Fruit fly (Drosophila melanogaster) S2 (cell line): ENCODE data around the gene RhoGEF3.

Experiments
- CG8478 ChIP-seq: fragments of >200 bp; optimal IDR thresholded peaks from 2 replicates; lab custom pipeline; 2018
- CTCF ChIP-seq, 2 experiments: fragments of >200 bp; optimal IDR thresholded peaks; 2 replicates each; lab custom pipeline; 2018

The RhoGEF3 gene

DNA sequence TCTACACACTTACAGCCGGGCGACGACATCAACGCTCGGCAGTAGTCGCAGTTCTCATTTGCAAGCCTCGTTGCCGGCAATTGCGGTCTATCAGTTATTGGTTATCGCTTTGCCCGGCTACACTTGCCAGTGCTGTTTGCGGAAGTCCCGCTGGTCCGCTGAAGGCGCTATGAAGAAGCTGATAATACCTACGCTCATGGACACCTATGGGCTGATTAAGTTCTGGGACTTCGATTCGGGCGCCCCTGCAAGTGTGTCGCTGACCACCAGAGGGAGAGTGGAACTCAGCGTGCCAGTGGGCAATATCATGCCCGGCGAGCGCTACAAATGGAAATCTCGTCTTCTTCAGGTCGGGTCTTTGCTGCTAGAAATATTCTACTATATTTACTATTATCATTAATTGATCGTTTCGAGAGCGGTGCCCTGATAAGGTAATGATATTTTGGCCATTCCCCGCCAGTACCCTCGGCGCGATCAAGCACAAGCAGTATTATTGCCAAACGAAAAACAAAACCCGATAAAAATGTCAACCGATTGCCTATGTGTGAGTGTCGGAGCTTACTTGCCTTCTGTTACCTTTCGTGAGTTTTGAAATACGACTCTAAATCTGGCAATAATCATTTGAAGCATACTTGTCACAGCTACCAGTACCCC, 22.8 kb downstream of the RhoGEF3 start:
- TF ChIP-seq CG8478: no peak
- no peak for TF ChIP-seq CTCF (optimal IDR thresholded peaks at IDR 0.05; lab: Kevin White, UChicago)

DNA sequence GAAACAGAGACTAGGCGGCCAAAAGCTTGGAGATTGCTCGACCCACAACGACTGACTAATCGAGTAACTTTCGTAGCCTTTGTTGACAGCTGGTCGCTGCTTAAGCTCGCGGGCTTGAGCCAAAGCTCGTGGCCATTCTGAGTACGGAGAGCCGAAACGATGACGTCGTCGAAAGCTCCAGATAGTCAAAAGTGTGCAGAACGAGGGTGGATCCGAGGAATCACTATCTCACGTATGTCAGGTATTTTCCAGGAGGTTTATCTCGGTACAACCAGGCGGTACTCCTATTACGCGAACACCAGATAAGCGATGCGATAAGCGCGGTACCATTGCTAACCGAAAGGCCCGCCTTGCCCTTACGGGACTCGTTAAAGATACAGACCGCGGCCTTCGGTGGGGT, 34.4 kb downstream of the RhoGEF3 start:
- TF ChIP-seq CG8478: no peak
- TF ChIP-seq CTCF (optimal IDR thresholded peaks at IDR 0.05; lab: Kevin White, UChicago): no peak

DNA sequence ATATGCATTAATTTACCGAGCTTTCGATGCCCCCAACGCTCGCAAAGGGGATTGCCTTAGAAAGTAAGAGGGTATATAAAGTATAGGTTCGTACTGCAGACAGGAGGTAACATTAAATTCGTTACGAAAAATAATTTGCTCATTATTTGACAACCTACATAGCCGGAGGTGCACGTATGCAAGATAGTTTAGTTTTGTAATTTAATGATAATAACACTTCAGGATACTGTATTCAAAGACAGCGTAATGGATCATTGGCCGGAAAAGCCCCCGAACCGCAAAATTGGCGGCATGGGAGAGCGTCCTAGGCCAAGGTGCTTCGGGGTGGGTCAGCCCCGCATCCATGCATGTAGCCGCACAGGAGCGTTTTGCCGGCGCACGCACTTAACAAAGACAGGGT, 35.1 kb downstream of the RhoGEF3 start:
- TF ChIP-seq CTCF (optimal IDR thresholded peaks at IDR 0.05; lab: Kevin White, UChicago) (no peak), CG8478 (no peak)

DNA sequence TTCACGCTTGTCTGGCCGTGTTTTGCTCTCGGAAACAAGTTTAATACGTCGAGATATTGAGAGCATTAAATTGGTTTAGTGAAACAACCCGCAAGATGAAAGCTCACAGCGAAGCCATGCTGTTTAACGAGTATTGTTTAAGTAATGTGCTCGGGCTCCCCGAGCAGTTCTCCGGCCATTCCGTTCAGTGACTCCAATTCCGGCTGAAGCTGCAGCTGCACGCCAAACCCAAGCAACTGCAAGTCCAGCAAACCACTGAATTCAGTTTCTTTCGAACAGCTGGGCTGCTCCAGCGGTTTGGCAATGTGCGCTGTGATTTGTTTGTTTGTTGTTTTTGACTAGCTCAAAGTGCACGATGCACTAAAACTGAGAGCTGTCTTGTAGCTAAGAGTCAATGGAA, 37.9 kb downstream of the RhoGEF3 start:
- TF ChIP-seq CG8478 (no peak), CTCF (optimal IDR thresholded peaks at IDR 0.05; lab: Kevin White, UChicago) (no peak)

DNA sequence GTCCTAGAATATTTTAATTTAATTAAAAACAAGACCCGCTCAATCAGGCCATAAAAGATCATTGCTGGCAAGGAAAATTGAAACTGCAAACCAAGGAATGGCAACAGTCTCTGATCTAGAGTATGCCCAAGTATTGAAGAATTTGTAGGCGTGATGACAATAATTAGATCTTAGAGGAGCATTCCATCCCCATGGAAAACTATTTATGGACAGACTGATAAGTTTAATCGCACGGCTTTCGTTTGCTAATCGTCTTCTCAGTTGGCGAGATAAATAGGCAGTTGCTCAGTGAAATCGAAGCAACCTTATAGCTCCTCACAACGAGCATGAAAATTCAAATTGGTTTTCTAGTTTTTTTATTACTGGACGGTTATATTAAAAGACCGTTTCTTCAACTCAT, 39.5 kb downstream of the RhoGEF3 start, which contains the start of gene ddbt:
Gene ddbt (plus strand): TSS at position 301 of the 400 bp plus-strand sequence.
- TF ChIP-seq CTCF (optimal IDR thresholded peaks at IDR 0.05; lab: Kevin White, UChicago): no peak

DNA sequence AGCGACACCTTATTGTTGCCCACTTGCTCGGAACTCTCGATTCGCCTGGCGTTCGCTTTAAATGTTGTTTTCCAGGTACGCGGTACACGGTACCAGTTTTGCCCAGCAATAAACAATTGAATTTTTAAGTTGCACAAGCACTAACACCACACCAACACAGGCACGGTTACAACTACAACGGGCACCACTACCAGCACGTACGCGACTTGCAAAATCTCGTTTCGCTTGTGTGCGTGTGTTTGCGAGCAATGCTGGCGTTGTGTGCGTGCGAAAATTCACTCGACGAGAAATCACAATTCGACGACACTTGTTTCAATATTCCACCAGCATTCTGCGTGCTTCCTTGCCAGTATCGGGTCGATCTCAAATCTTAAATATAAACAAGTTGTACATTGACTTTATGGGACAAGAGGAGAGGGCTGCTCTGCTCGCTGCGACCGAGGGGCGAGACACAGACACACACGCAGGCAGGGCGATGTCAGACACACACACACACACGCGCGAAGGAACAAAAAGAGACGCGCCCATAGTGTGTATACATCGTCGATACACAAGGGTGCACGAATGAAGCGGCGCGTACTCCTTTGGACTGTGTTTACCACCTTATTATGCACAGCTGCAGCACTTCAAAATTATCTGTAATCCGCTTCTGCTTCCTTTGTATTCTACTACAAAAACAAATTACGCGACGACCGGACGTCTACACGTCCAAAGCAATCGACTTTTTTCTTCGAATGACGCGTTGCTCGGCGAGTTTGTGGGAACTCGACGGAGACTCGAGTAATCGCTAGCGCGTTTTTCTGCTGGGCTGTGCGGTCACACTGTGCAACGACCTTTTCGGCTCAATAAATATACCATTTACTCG, 42.1 kb downstream of the RhoGEF3 start, which contains the start of gene fwd:
Gene fwd (minus strand): TSS at position 740 of the 865 bp plus-strand sequence.
- peak; percentile 19 to 41 for TF ChIP-seq CTCF (optimal IDR thresholded peaks at IDR 0.05; lab: Kevin White, UChicago)
- peak; percentile 10 for TF ChIP-seq CG8478

DNA sequence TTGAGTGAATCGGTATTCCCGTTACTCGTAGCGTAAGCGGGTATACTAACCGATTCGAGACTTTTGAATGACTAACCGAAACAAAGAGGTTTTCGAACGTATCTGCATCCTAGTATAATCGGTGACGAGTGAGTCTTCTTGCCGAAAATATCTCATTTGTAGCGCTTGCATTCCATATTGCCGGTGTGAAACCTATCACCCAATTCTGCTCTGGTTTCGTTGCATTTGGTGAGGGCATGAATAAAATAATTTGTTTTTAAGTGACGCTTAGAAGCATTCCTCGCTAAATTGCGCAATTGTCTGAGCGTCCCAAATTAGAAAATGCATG, 42.7 kb downstream of the RhoGEF3 start:
- TF ChIP-seq CTCF (optimal IDR thresholded peaks at IDR 0.05; lab: Kevin White, UChicago): no peak
- no peak for TF ChIP-seq CG8478

DNA sequence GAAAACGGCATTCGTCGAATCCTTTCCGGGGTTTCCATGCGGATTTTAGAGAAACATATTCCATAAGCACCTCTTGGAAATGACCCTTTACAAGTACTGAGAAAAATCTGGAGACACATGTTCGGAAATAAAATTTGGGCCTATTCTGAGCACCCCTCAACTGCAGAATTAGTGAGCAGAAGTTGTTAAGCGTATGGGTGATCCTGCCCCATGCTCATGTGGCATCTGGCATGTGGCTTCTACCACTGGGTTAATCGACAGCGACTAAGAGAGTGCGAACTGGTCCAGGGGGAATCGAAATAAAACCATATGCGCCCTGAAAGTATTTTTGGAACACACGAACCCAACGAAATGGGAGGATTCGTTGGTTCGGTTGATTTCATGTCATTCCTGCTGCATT, 43.6 kb downstream of the RhoGEF3 start:
- no peak for TF ChIP-seq CG8478
- TF ChIP-seq CTCF (optimal IDR thresholded peaks at IDR 0.05; lab: Kevin White, UChicago): no peak

DNA sequence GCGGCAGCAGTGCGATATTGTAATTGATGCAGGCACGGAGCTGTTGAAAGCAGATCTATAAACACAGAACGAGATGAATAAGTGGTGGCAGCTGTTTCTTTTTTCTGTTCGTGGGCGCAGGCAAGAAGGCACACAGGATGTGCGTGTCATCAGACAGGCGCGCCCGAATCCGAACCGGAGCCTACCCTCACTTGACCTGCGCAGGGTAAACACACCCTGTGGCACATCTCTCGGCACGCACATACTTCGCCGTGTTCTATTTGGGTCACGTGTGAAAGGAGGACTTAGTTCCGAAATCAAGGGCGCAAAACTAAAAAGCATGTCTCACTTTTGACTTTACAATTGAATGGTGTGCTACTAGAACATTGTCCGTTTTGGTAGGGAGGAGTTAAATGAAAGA, 44.3 kb downstream of the RhoGEF3 start:
- TF ChIP-seq CTCF (optimal IDR thresholded peaks at IDR 0.05; lab: Kevin White, UChicago): no peak
- no peak for TF ChIP-seq CG8478

DNA sequence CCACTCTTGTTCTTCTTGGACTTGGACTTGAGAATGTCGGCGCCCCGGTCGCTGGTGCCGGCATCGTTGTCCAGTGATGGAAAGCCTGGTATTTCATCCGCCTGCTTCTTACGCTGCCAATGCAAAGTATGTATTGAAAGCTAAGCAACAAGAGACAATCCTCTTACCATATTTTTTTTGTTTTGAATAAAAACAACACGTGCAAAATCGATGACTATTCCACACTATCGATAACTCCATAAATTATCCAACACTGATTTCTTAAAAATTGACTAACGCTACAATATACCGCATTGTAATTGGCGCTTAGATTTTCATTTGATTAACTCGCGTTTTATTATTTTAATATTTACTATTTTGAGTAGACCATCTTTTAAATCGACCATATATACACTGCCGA, 47.2 kb downstream of the RhoGEF3 start, which contains the start of gene CG32344:
Gene CG32344 (minus strand): TSS at position 235 of the 400 bp plus-strand sequence.
- TF ChIP-seq CG8478: no peak
- no peak for TF ChIP-seq CTCF (optimal IDR thresholded peaks at IDR 0.05; lab: Kevin White, UChicago)

DNA sequence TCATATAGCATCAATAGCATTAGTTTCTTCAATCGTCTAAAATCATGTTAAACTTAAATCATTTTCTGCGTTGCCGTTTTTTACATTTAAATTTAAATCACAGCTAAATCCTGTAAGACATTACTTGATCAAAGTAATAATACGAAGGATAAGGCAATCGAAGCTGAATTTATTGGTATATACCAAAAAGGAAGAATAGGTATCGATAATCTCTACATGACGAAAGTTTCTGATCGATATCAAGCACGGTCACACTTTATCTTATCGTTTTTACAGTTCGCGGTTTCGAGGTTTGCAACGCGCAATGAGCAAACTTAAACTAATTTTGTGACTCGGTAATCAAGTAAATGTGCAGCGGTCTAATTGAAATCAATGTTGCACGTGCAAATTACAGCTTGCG, 50.6 kb downstream of the RhoGEF3 start, which contains the start of the genes Atac3 and Ptpmeg:
Gene Atac3 (minus strand): TSS at position 160 of the 400 bp plus-strand sequence.
Gene Ptpmeg (plus strand): TSS at position 265 of the 400 bp plus-strand sequence.
- TF ChIP-seq CG8478 (no peak), CTCF (optimal IDR thresholded peaks at IDR 0.05; lab: Kevin White, UChicago) (no peak)

DNA sequence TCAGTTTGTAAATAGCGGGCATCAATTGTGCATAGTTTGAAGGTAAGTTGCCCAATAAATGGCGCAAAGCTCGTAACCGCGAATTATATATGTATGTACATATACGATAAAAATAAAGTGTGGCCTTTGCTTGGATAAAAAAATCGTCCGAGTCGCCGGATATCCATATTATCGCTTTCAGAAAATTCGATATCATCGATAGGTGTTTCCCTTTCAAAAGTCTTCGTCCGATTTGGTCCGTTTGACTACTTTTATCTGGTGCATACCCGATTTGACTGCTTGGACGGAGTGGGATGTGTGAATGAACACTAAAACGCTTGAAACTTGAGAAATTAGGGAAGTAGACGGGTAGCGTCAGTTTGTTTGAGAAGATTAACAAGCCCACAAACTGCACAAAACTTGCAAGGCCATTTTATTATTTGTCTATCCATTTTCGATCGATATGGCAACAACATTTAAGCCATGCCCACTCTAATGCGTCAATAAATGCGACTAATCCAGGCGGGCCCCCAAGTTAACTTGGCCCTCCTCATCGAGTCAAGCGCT, 52.0 kb downstream of the RhoGEF3 start:
- TF ChIP-seq CG8478: no peak
- TF ChIP-seq CTCF (optimal IDR thresholded peaks at IDR 0.05; lab: Kevin White, UChicago): no peak

DNA sequence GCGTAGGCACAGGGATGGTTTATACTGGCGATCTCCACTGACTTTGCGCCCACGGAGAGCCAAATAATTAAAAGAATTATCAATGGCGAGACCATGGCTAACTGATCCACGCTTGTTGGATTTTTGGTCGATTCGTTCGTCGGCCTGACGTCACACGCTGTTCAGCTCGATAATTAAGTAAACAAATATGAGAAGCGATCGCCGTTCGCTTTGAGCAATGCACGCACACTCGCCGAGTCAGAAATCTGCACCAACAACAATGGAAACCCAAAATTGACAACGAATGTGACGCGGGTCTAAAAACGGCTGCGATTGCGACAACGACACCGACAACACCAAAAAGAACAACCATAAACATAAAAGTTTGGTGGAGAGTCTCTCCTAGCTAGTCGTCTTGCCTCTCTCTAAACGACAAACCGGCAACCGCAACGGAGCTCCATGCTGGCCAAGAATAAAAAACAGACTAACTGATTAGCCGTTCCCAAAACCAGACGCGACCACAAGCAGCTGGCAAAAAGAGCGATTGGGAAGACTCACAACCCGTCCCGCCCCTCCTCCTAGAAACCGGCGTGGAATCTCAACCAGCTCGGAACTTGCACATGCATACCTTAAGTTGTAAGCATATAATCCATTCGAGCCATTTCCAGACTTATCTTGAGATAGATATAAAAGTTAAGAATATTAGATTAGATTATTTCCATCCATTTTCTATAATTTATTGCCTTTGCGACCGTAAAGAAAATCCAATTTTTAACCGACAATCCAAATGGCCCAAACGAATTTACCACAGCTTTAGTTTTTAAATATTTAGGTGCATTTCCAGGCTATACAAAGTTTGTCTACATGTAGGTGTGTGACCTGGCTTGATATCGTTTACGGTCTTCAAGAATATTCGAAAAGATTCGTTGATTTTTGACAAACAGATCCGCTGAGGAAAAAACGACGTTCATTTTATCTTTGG, 54.9 kb downstream of the RhoGEF3 start, which contains the start of gene mthl9:
Gene mthl9 (minus strand): TSS at position 468 of the 961 bp plus-strand sequence.
- TF ChIP-seq CG8478 (no peak), CTCF (optimal IDR thresholded peaks at IDR 0.05; lab: Kevin White, UChicago) (peak in 1 of 2 experiments; percentile 50)

DNA sequence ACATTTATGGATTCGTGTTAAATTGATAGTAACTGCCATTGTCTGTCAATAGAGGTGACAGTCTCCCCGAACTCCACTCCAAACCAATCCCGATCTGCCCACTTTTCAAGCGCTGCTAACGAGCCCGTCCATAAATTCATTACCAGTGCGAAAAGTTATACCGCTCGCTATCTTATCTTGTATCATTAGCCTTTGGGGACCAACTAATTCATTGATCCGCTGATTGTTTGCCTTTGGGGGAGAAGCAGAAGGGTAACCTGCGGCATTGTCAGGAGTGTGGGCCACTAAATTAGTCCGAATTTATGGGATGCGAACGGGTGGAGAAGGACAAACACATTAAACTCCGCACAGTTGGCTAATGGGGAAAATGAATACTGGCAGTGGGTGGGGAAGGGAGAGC, 59.9 kb downstream of the RhoGEF3 start:
- TF ChIP-seq CTCF (optimal IDR thresholded peaks at IDR 0.05; lab: Kevin White, UChicago) (no peak), CG8478 (no peak)

DNA sequence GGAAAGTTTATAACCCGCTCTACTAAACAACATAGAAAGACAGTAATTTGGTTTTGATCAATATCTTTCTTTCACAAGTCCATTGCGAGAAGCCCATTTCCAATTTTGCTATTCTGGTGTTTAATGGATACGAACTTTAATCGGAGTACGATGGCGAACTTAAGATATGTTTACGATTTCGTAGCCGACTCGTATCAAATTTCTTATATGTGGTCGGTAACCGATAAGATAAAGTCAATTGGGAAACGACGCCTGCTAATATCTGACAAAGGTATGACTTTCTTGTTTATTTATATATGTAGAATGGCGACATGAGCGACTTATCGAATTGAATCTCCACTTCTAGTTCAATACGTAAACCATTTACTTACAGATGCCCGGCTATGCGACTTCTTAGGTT, 60.9 kb downstream of the RhoGEF3 start:
- TF ChIP-seq CG8478 (no peak), CTCF (optimal IDR thresholded peaks at IDR 0.05; lab: Kevin White, UChicago) (no peak)
